Worm (Caenorhabditis elegans): Measurements from ENCODE around the gene F25D1.5.

Gene F25D1.5

DNA sequence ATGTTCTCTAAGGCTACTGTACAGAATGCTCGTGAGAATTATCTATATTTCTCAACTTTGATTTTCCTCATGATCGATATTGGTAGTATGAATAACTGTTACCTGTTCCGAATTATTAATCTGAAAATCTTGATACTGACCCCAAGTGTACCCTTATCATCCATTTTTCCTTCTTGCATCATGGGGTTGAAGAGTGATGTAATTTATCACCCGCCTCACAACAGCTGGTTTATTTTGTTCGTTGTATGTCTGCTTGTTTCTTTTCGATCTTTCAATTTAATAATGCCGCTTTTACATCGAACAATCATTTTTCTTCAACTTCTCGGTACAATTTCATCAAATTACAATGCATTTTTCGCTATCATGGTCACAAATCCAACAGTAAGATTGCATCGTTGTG is 37.7 kb downstream of the F25D1.5 start, which contains the start of gene C35A5.6 (continued):
- TF ChIP-seq sup-37 (GFP tag; optimal IDR thresholded peaks at IDR 0.05), result no peak

DNA sequence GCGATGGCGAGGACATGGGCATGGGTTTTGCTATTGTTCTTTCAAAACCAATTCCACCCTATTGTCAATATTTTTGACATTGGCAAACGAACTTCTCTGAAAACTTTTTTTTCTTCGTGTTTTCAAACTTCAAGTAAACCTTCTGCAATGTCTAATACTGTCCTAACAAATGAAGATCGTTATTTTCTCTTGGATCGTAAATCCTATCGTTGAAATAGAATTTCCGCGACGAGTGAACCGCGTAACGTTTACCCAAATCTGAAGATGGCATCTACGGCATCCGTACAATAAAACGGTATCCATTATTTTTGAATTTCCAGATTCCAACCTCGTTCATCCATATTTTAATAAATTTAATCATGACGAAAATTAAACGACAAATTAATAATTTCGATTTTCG is 41.0 kb downstream of the F25D1.5 start, which contains the start of gene C35A5.5:
TSS of gene C35A5.5 (plus strand) at position 301 of the 400 bp plus-strand sequence.
- TF ChIP-seq lin-35 (GFP tag; optimal IDR thresholded peaks at IDR 0.05), result no peak
- no peak for TF ChIP-seq C34B4.2 (tag; optimal IDR thresholded peaks at IDR 0.05)
- TF ChIP-seq egl-13 (tag; optimal IDR thresholded peaks at IDR 0.05), result no peak
- TF ChIP-seq ceh-82 (tag; optimal IDR thresholded peaks at IDR 0.05), result no peak
- no peak for TF ChIP-seq ceh-88 (GFP tag; IDR thresholded peaks at IDR 0.05)
- no peak for TF ChIP-seq zag-1 (tag; optimal IDR thresholded peaks at IDR 0.05)
- TF ChIP-seq lin-39 (tag; optimal IDR thresholded peaks at IDR 0.05), result no peak
- TF ChIP-seq nhr-11 (tag; optimal IDR thresholded peaks at IDR 0.05), result no peak
- TF ChIP-seq grh-1 (GFP tag; IDR thresholded peaks at IDR 0.05), result no peak
- no peak for TF ChIP-seq hpl-2 (GFP tag; optimal IDR thresholded peaks at IDR 0.05)
- no peak for TF ChIP-seq nhr-237 (tag; optimal IDR thresholded peaks at IDR 0.05)
- no peak for TF ChIP-seq fkh-4 (tag; optimal IDR thresholded peaks at IDR 0.05; ENCODE audit: borderline replicate concordance)
- no peak for TF ChIP-seq F16B12.6 (tag; optimal IDR thresholded peaks at IDR 0.05)
- no peak for TF ChIP-seq irx-1 (tag; optimal IDR thresholded peaks at IDR 0.05)
- TF ChIP-seq snu-23 (GFP tag; optimal IDR thresholded peaks at IDR 0.05), result no peak
- no peak for TF ChIP-seq elt-3 (tag; optimal IDR thresholded peaks at IDR 0.05)
- no peak for TF ChIP-seq swsn-7 (tag; optimal IDR thresholded peaks at IDR 0.05)
- no peak for TF ChIP-seq unc-30 (tag; optimal IDR thresholded peaks at IDR 0.05)
- TF ChIP-seq aha-1 (tag; optimal IDR thresholded peaks at IDR 0.05), result no peak

DNA sequence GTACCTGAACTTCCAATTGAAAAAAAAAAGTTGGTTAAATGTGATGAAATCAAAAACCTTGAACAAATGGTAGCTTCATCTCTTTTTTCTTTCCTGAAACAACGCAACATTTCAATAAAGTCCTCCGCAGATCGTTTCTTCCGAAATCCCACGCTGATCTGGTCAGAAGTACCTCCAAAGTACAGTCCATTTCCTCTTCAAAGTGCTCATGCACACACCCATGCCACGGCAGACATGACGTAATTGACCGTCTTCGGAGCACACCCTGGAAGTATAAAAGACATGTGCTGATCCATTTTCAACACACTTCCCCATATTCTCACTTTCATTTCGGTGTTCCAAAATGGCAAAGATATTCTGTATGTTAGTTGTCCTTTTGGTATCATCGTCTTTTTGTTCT is 42.7 kb downstream of the F25D1.5 start, which contains the start of gene C35A5.10:
TSS of gene C35A5.10 (plus strand) at position 301 of the 400 bp plus-strand sequence.
- TF ChIP-seq lin-39 (tag; optimal IDR thresholded peaks at IDR 0.05), result no peak
- no peak for TF ChIP-seq efl-3 (GFP tag; optimal IDR thresholded peaks at IDR 0.05)
- no peak for TF ChIP-seq snpc-4 (tag; optimal IDR thresholded peaks at IDR 0.05)
- TF ChIP-seq nhr-47 (tag; optimal IDR thresholded peaks at IDR 0.05), result no peak
- no peak for TF ChIP-seq lin-15B (tag; optimal IDR thresholded peaks at IDR 0.05)

DNA sequence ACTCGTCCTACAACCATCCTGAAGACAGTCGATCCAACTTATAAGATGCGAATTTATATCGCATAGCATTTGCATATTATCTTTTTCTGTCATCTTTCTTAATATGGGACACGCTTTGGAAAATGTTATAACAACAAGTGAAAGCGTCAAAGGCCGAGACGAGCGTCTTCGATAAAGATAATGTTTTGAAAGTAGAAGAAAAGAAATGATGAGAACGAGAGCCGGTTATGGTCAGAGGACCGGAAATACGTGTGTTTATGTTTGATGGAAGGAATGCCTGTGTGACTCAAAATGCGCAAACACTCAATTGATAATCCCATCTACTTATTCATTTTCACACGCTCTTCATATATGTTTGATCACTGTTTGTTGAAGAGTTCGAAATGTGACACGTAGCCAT is 43.6 kb downstream of the F25D1.5 start, which contains the start of gene C35A5.11:
TSS of gene C35A5.11 (minus strand) at position 101 of the 400 bp plus-strand sequence.
- no peak for TF ChIP-seq sptf-1 (tag; optimal IDR thresholded peaks at IDR 0.05)
- peak; percentile 66 for TF ChIP-seq blmp-1 (tag; optimal IDR thresholded peaks at IDR 0.05)

DNA sequence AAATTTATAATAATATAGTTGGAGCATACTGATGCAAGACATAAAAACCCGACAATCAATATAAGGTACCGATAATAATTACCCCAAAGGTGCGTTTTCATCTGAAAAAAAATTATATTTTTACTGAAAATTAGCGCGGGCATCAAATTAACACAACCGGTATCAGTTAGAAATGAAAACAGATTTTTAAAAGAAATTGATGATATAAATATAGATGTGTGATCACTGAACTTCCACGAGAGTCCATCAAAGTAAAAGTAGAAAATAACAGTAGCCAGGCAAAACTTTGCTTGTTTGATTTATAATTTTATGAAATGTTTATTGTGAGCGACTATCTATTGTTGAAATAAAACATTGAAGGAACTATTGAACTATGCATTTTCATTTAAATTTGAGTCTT is 45.3 kb downstream of the F25D1.5 start, which contains the start of gene C35A5.3:
TSS of gene C35A5.3 (minus strand) at position 101 of the 400 bp plus-strand sequence.
- TF ChIP-seq pax-3 (tag; optimal IDR thresholded peaks at IDR 0.05), result no peak
- no peak for TF ChIP-seq zag-1 (tag; optimal IDR thresholded peaks at IDR 0.05)
- no peak for TF ChIP-seq ces-1 (GFP tag; optimal IDR thresholded peaks at IDR 0.05)
- TF ChIP-seq F16B12.6 (tag; optimal IDR thresholded peaks at IDR 0.05), result no peak
- TF ChIP-seq nhr-11 (tag; optimal IDR thresholded peaks at IDR 0.05), result no peak
- no peak for TF ChIP-seq nhr-47 (tag; optimal IDR thresholded peaks at IDR 0.05)
- TF ChIP-seq ceh-82 (tag; optimal IDR thresholded peaks at IDR 0.05), result no peak
- no peak for TF ChIP-seq nhr-237 (tag; optimal IDR thresholded peaks at IDR 0.05)
- TF ChIP-seq nhr-84 (tag; optimal IDR thresholded peaks at IDR 0.05), result no peak
- TF ChIP-seq zip-4 (GFP tag; optimal IDR thresholded peaks at IDR 0.05), result no peak
- TF ChIP-seq Y116A8C.19 (tag; optimal IDR thresholded peaks at IDR 0.05; ENCODE audit: borderline replicate concordance), result no peak
- TF ChIP-seq mdl-1 (tag; optimal IDR thresholded peaks at IDR 0.05), result no peak
- no peak for TF ChIP-seq jun-1 (tag; optimal IDR thresholded peaks at IDR 0.05)
- no peak for TF ChIP-seq irx-1 (tag; optimal IDR thresholded peaks at IDR 0.05)
- TF ChIP-seq efl-1 (optimal IDR thresholded peaks at IDR 0.05), result no peak
- TF ChIP-seq efl-1 (GFP tag; optimal IDR thresholded peaks at IDR 0.05 in 1 of 2), result no peak
- no peak for TF ChIP-seq lin-39 (tag; optimal IDR thresholded peaks at IDR 0.05)
